Worm (Caenorhabditis elegans): ENCODE results near the gene clec-198.

- TF ChIP-seq sox-4 (tag; optimal IDR thresholded peaks at IDR 0.05) (no peak), lin-15B (tag; optimal IDR thresholded peaks at IDR 0.05) (no peak), ztf-4 (tag; optimal IDR thresholded peaks at IDR 0.05) (no peak), elt-2 (tag; optimal IDR thresholded peaks at IDR 0.05) (no peak)
Observed at ce11 chrIV:17368292-17368691, 21.3 kb downstream of the clec-198 start, which contains the start of gene trh-1.
